Worm (Caenorhabditis elegans) whole organism, L2 larva: ENCODE data around the gene math-14.
"Not testable (repeated sequence)": the region's sequence is repeated elsewhere in the genome, so short reads cannot be mapped to it uniquely, and the experiment has no call there.

Source experiments
- C34F6.9 ChIP-seq: fragments of 150-350 bp; optimal IDR thresholded peaks from 2 replicates; lab custom pipeline; 2014; ENCODE audit warnings: missing biosample characterization, missing genetic modification characterization
- F13H6.1 ChIP-seq: sonication (generic microtip); optimal IDR thresholded peaks from 2 replicates; lab custom pipeline; 2016; ENCODE audit warnings: missing genetic modification characterization, missing compliant biosample characterization
- ZK546.5 ChIP-seq: sonication (generic microtip); optimal IDR thresholded peaks from 2 replicates; lab custom pipeline; 2017; ENCODE audit warnings: missing biosample characterization, missing genetic modification characterization
- alr-1 ChIP-seq: fragments of 150-350 bp; optimal IDR thresholded peaks from 2 replicates; lab custom pipeline; 2014; ENCODE audit warnings: missing biosample characterization, missing genetic modification characterization
- aly-2 ChIP-seq: fragments of 150-350 bp; optimal IDR thresholded peaks from 2 replicates; lab custom pipeline; 2014; ENCODE audit warnings: missing biosample characterization, missing genetic modification characterization
- ama-1 ChIP-seq: fragments of 150-350 bp; optimal IDR thresholded peaks from 2 replicates; lab custom pipeline; 2018; ENCODE audit warnings: inconsistent platforms
- blmp-1 ChIP-seq: sonication (generic microtip); optimal IDR thresholded peaks from 2 replicates; lab custom pipeline; 2017; ENCODE audit warnings: missing genetic modification characterization, mild to moderate bottlenecking, missing compliant biosample characterization, antibody characterized with exemption, moderate library complexity; ENCODE audit not compliant: insufficient read depth
- ceh-16 ChIP-seq: fragments of 150-350 bp; optimal IDR thresholded peaks from 2 replicates; lab custom pipeline; 2014; ENCODE audit warnings: missing biosample characterization, missing genetic modification characterization
- crh-2 ChIP-seq: sonication (generic microtip); optimal IDR thresholded peaks from 2 replicates; lab custom pipeline; 2017; ENCODE audit warnings: missing biosample characterization, missing genetic modification characterization
- dmd-4 ChIP-seq: sonication (generic microtip); optimal IDR thresholded peaks from 2 replicates; lab custom pipeline; 2017; ENCODE audit warnings: missing biosample characterization, missing genetic modification characterization
- egl-27 ChIP-seq: sonication (generic microtip); optimal IDR thresholded peaks from 3 replicates; lab custom pipeline; 2017; ENCODE audit warnings: missing biosample characterization, missing genetic modification reagents, missing genetic modification characterization
- elt-1 ChIP-seq: fragments of 150-350 bp; optimal IDR thresholded peaks from 2 replicates; lab custom pipeline; 2014; ENCODE audit warnings: missing biosample characterization, missing genetic modification characterization
- elt-3 ChIP-seq: sonication (generic microtip); optimal IDR thresholded peaks from 2 replicates; lab custom pipeline; 2017; ENCODE audit warnings: missing biosample characterization, missing genetic modification characterization
- fos-1 ChIP-seq: fragments of 150-350 bp; optimal IDR thresholded peaks from 2 replicates; lab custom pipeline; 2014; ENCODE audit warnings: missing biosample characterization, missing genetic modification characterization
- gmeb-1 ChIP-seq: fragments of 150-350 bp; optimal IDR thresholded peaks from 2 replicates; lab custom pipeline; 2014; ENCODE audit warnings: missing biosample characterization, missing genetic modification characterization
- lin-11 ChIP-seq: fragments of 150-350 bp; sonication (generic microtip); optimal IDR thresholded peaks from 2 replicates; lab custom pipeline; 2014; ENCODE audit warnings: missing biosample characterization, missing genetic modification characterization, inconsistent platforms, mixed read lengths
- lin-13 ChIP-seq: fragments of 150-350 bp; optimal IDR thresholded peaks from 2 replicates; lab custom pipeline; 2014; ENCODE audit warnings: missing biosample characterization, missing genetic modification reagents, missing genetic modification characterization
- lsy-2 ChIP-seq, 2 experiments: fragments of 150-350 bp in 1 of 2; sonication (generic microtip) in 1 of 2; optimal IDR thresholded peaks; 2 replicates each; lab custom pipeline; 2014 to 2017; ENCODE audit warnings: missing biosample characterization in 2 of 2, missing genetic modification characterization in 2 of 2
- mdl-1 ChIP-seq, 2 experiments: fragments of 150-350 bp in 1 of 2; sonication (generic microtip) in 1 of 2; optimal IDR thresholded peaks; 2 replicates each; lab custom pipeline; 2017; ENCODE audit warnings: missing biosample characterization in 2 of 2, missing genetic modification characterization in 2 of 2
- nhr-12 ChIP-seq: fragments of 150-350 bp; optimal IDR thresholded peaks from 2 replicates; lab custom pipeline; 2014; ENCODE audit warnings: missing biosample characterization, missing genetic modification characterization
- nhr-129 ChIP-seq: fragments of 150-350 bp; optimal IDR thresholded peaks from 2 replicates; lab custom pipeline; 2014; ENCODE audit warnings: missing biosample characterization, missing genetic modification characterization
- nhr-21 ChIP-seq: fragments of 150-350 bp; optimal IDR thresholded peaks from 2 replicates; lab custom pipeline; 2014; ENCODE audit warnings: missing biosample characterization, missing genetic modification characterization
- nhr-23 ChIP-seq: fragments of 150-350 bp; optimal IDR thresholded peaks from 2 replicates; lab custom pipeline; 2014; ENCODE audit warnings: missing biosample characterization, missing genetic modification reagents, missing genetic modification characterization
- nhr-237 ChIP-seq: fragments of 150-350 bp; optimal IDR thresholded peaks from 2 replicates; lab custom pipeline; 2014; ENCODE audit warnings: missing biosample characterization, missing genetic modification characterization
- nhr-25 ChIP-seq: fragments of 150-350 bp; sonication (generic microtip); optimal IDR thresholded peaks from 3 replicates; lab custom pipeline; 2014; ENCODE audit warnings: missing biosample characterization, missing genetic modification characterization
- nhr-6 ChIP-seq: fragments of 150-350 bp; optimal IDR thresholded peaks from 2 replicates; lab custom pipeline; 2014; ENCODE audit warnings: missing biosample characterization, missing genetic modification characterization
- nhr-77 ChIP-seq: fragments of 150-350 bp; optimal IDR thresholded peaks from 2 replicates; lab custom pipeline; 2014; ENCODE audit warnings: missing biosample characterization, missing genetic modification characterization
- peb-1 ChIP-seq: fragments of 150-350 bp; optimal IDR thresholded peaks from 2 replicates; lab custom pipeline; 2014; ENCODE audit warnings: missing biosample characterization, missing genetic modification characterization
- sma-3 ChIP-seq: sonication (generic microtip); optimal IDR thresholded peaks from 2 replicates; lab custom pipeline; 2016; ENCODE audit warnings: missing genetic modification reagents, missing genetic modification characterization, missing compliant biosample characterization
- sma-9 ChIP-seq, 2 experiments: fragments of 150-350 bp in 1 of 2; sonication (generic microtip) in 1 of 2; optimal IDR thresholded peaks; 2 replicates each; lab custom pipeline; 2014 to 2016; ENCODE audit warnings: missing genetic modification characterization in 2 of 2, mild to moderate bottlenecking in 1 of 2, missing biosample characterization in 1 of 2, missing compliant biosample characterization in 1 of 2, missing genetic modification reagents in 1 of 2, moderate library complexity in 1 of 2
- snpc-4 ChIP-seq: fragments of 150-350 bp; optimal IDR thresholded peaks from 2 replicates; lab custom pipeline; 2014; ENCODE audit warnings: missing biosample characterization, missing genetic modification characterization
- unc-39 ChIP-seq: fragments of 150-350 bp; optimal IDR thresholded peaks from 2 replicates; lab custom pipeline; 2014; ENCODE audit warnings: missing biosample characterization, missing genetic modification characterization
- unc-55 ChIP-seq: fragments of 150-350 bp; sonication (generic microtip); optimal IDR thresholded peaks from 3 replicates; lab custom pipeline; 2014; ENCODE audit warnings: missing biosample characterization, missing genetic modification reagents, missing genetic modification characterization
- unc-62 ChIP-seq: fragments of 150-350 bp; optimal IDR thresholded peaks from 2 replicates; lab custom pipeline; 2014; ENCODE audit warnings: missing biosample characterization, missing genetic modification reagents, missing genetic modification characterization
- ztf-1 ChIP-seq: fragments of 200-800 bp; sonication (Bioruptor generic); conservative IDR thresholded peaks from 2 replicates; pipeline ENCODE4 v1.3.6; 2022; ENCODE audit warnings: missing genetic modification characterization, missing compliant biosample characterization
- ztf-4 ChIP-seq: fragments of 150-350 bp; optimal IDR thresholded peaks from 2 replicates; lab custom pipeline; 2014; ENCODE audit warnings: missing biosample characterization, missing genetic modification characterization

The math-14 gene

ce11 chrII:1869120-1869519 lies at the start of gene math-14:
math-14 (plus strand) TSS chrII:1869420.
- no peak for TF ChIP-seq nhr-77 (tag; lab: Kevin White, UChicago)
- TF ChIP-seq nhr-25 = no peak
- TF ChIP-seq, all 48 proteins: peak for 0

- no peak for TF ChIP-seq aly-2 (tag; lab: Kevin White, UChicago)
- TF ChIP-seq sma-9 (GFP tag; optimal IDR thresholded peaks at IDR 0.05; lab: Kevin White, UChicago) = peak; percentile 82
- no peak for TF ChIP-seq sma-9 (tag; optimal IDR thresholded peaks at IDR 0.05; lab: Kevin White, UChicago)
- peak; percentile 44 for TF ChIP-seq F13H6.1 (tag; lab: Kevin White, UChicago)
- peak; percentile 75 for TF ChIP-seq crh-2
- TF ChIP-seq elt-1 (tag; lab: Kevin White, UChicago) = no peak
- peak; percentile 29 for TF ChIP-seq nhr-21 (tag; lab: Kevin White, UChicago)
- no peak for TF ChIP-seq ztf-1 (GFP tag; lab: Robert Waterston, UW)
- TF ChIP-seq ztf-4 (tag; lab: Kevin White, UChicago) = no peak
- TF ChIP-seq sma-3 (GFP tag; lab: Kevin White, UChicago) = no peak
- TF ChIP-seq C34F6.9 = peak; percentile 87
- TF ChIP-seq blmp-1 (tag; lab: Kevin White, UChicago) = no peak
- TF ChIP-seq ama-1 (lab: Kevin White, UChicago) = no peak
- peak; percentile 46 to 75 for TF ChIP-seq lsy-2 (tag; optimal IDR thresholded peaks at IDR 0.05; lab: Kevin White, UChicago)
- no peak for TF ChIP-seq ZK546.5 (tag; lab: Kevin White, UChicago)
- TF ChIP-seq nhr-23 (tag; lab: Kevin White, UChicago) = no peak
- TF ChIP-seq gmeb-1 (tag; lab: Kevin White, UChicago) = peak; percentile 75
- TF ChIP-seq fos-1 = peak; percentile 97
- no peak for TF ChIP-seq lin-11 (tag; lab: Kevin White, UChicago)
- peak; percentile 45 for TF ChIP-seq egl-27 (tag; lab: Kevin White, UChicago)
- TF ChIP-seq lin-13 (GFP tag; lab: Kevin White, UChicago) = no peak
- TF ChIP-seq nhr-237 (tag; lab: Kevin White, UChicago) = no peak
- no peak for TF ChIP-seq snpc-4 (tag; lab: Kevin White, UChicago)
- TF ChIP-seq mdl-1 (tag; optimal IDR thresholded peaks at IDR 0.05; lab: Kevin White, UChicago) = no peak
- peak; percentile 71 for TF ChIP-seq unc-55 (GFP tag; lab: Kevin White, UChicago)
- peak; percentile 100 for TF ChIP-seq nhr-129 (tag; lab: Kevin White, UChicago)
- TF ChIP-seq, all 48 proteins: peak for 11
Measured at ce11 chrII:1819944-1820570, 49.2 kb upstream of the math-14 start, which contains the start of gene fbxc-19. fbxc-19 (plus strand) TSS chrII:1820479.

ce11 chrII:1820774-1821173 lies 48.4 kb upstream of the math-14 start, which contains the start of gene fbxa-3:
fbxa-3 (minus strand) TSS chrII:1820874.
- no peak for TF ChIP-seq ceh-16
- no peak for TF ChIP-seq alr-1 (tag; lab: Kevin White, UChicago)
- no peak for TF ChIP-seq mdl-1 (tag; optimal IDR thresholded peaks at IDR 0.05; lab: Kevin White, UChicago)
- no peak for TF ChIP-seq nhr-21 (tag; lab: Kevin White, UChicago)
- no peak for TF ChIP-seq snpc-4 (tag; lab: Kevin White, UChicago)
- no peak for TF ChIP-seq nhr-129 (tag; lab: Kevin White, UChicago)
- TF ChIP-seq nhr-23 (tag; lab: Kevin White, UChicago) = no peak
- TF ChIP-seq nhr-25 = no peak
- TF ChIP-seq nhr-12 (tag; lab: Kevin White, UChicago) = no peak
- no peak for TF ChIP-seq nhr-6 (tag; lab: Kevin White, UChicago)
- no peak for TF ChIP-seq peb-1 (tag; lab: Kevin White, UChicago)
- TF ChIP-seq lin-13 (GFP tag; lab: Kevin White, UChicago) = no peak
- TF ChIP-seq elt-3 (tag; lab: Kevin White, UChicago) = no peak
- TF ChIP-seq C34F6.9 = no peak
- TF ChIP-seq unc-55 (GFP tag; lab: Kevin White, UChicago) = no peak
- TF ChIP-seq lin-11 (tag; lab: Kevin White, UChicago) = no peak
- TF ChIP-seq ama-1 (lab: Kevin White, UChicago) = no peak
- no peak for TF ChIP-seq dmd-4 (tag; lab: Kevin White, UChicago)

ce11 chrII:1824329-1824728 lies 44.9 kb upstream of the math-14 start, which contains the start of gene math-41:
math-41 (plus strand) TSS chrII:1824629.
- TF ChIP-seq unc-39 (tag; lab: Kevin White, UChicago); blmp-1 (tag; lab: Kevin White, UChicago); unc-62 (GFP tag; lab: Kevin White, UChicago): not testable (repeated sequence)
